Fruit fly (Drosophila melanogaster): Measurements from ENCODE around the gene CG42762.
A peak's percentile ranks its signal among the peaks of the same experiment; 100 is the strongest.

CG42762 gene

DNA sequence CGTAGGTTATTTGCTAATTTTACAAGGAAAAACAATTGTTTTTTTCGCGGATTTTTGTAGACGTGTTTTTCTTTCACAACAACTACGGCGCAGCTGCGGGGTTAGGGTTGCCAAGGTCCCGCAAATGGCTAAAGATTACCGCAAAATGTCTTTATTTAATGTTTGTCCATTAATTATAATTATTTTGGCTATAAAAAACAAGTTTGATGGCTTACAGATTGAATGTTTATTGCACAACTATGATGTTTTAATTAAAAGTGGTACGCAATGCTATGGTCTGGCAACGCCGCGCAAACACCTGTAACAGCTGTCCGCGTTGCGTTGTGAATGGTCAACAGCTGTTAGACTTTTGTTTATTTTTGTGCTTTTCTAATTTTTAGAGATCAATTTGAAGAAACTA, 12.8 kb upstream of the CG42762 start (continued):
- TF ChIP-seq stwl (tag; optimal IDR thresholded peaks at IDR 0.05), result peak; percentile 77
- TF ChIP-seq CG3407 (GFP tag; optimal IDR thresholded peaks at IDR 0.05), result no peak
- peak; percentile 50; the same call in 2 of the 3 replicates for TF ChIP-seq CG34224 (GFP tag; IDR thresholded peaks at IDR 0.05; ENCODE audit: partially characterized antibody)
- TF ChIP-seq tll (GFP tag; optimal IDR thresholded peaks at IDR 0.05), result no peak
- no peak for TF ChIP-seq h (optimal IDR thresholded peaks at IDR 0.05)
- TF ChIP-seq Sry-δ (GFP tag; optimal IDR thresholded peaks at IDR 0.05), result peak; percentile 42
- peak; percentile 65 for TF ChIP-seq lmd (GFP tag; IDR thresholded peaks at IDR 0.05)
- TF ChIP-seq gsb-n (tag; optimal IDR thresholded peaks at IDR 0.05), result no peak
- TF ChIP-seq crp (GFP tag; optimal IDR thresholded peaks at IDR 0.05), result peak; percentile 92 to 99
- no peak for TF ChIP-seq CkIIα-i1 (GFP tag; IDR thresholded peaks at IDR 0.05)
- peak; percentile 57 to 64 for TF ChIP-seq Hr51 (GFP tag; optimal IDR thresholded peaks at IDR 0.05)
- no peak for TF ChIP-seq CG4707 (GFP tag; optimal IDR thresholded peaks at IDR 0.05)
- peak; percentile 38; the same call in 1 of the 2 replicates for TF ChIP-seq wor (GFP tag; IDR thresholded peaks at IDR 0.05)
- TF ChIP-seq CG9437 (GFP tag; optimal IDR thresholded peaks at IDR 0.05), result peak; percentile 45
- peak; percentile 36 for TF ChIP-seq CG12104 (GFP tag; optimal IDR thresholded peaks at IDR 0.05)
- TF ChIP-seq exex (tag; optimal IDR thresholded peaks at IDR 0.05), result peak; percentile 35
- TF ChIP-seq CG3726 (GFP tag; IDR thresholded peaks at IDR 0.05), result no peak
- TF ChIP-seq Neu2 (GFP tag; optimal IDR thresholded peaks at IDR 0.05; ENCODE audit: borderline replicate concordance), result no peak
- peak; percentile 49 for TF ChIP-seq Chrac-16 (GFP tag; optimal IDR thresholded peaks at IDR 0.05)
- peak; percentile 67 for TF ChIP-seq Aef1 (GFP tag; IDR thresholded peaks at IDR 0.05)
- TF ChIP-seq H15 (GFP tag; IDR thresholded peaks at IDR 0.05), result peak; percentile 47; the same call in 2 of the 3 replicates
- TF ChIP-seq CG3281 (GFP tag; optimal IDR thresholded peaks at IDR 0.05), result peak; percentile 82
- peak; percentile 83 for TF ChIP-seq Taf1 (GFP tag; IDR thresholded peaks at IDR 0.05)
- TF ChIP-seq CG4854 (GFP tag; optimal IDR thresholded peaks at IDR 0.05), result peak; percentile 71
- peak; percentile 74 for TF ChIP-seq CG2678 (tag; optimal IDR thresholded peaks at IDR 0.05)
- TF ChIP-seq CG16815 (GFP tag; optimal IDR thresholded peaks at IDR 0.05), result peak; percentile 37
- no peak for TF ChIP-seq eve (GFP tag; optimal IDR thresholded peaks at IDR 0.05)
- peak; percentile 68 for TF ChIP-seq CG17385 (GFP tag; optimal IDR thresholded peaks at IDR 0.05)
- no peak for TF ChIP-seq ttk (GFP tag; IDR thresholded peaks at IDR 0.05)
- TF ChIP-seq Antp (GFP tag; optimal IDR thresholded peaks at IDR 0.05), result peak; percentile 59
- peak; percentile 62 for TF ChIP-seq shn (GFP tag; optimal IDR thresholded peaks at IDR 0.05)
- TF ChIP-seq phol (tag; optimal IDR thresholded peaks at IDR 0.05), result peak; percentile 76
- peak; percentile 26 for TF ChIP-seq dm (GFP tag; optimal IDR thresholded peaks at IDR 0.05)
- TF ChIP-seq Ada2b (GFP tag; IDR thresholded peaks at IDR 0.05), result peak; percentile 51; the same call in 1 of the 2 replicates
- peak in 1 of 2 experiments; percentile 28 for TF ChIP-seq Eip74EF (GFP tag; optimal IDR thresholded peaks at IDR 0.05)
- TF ChIP-seq sens (GFP tag), result peak; percentile 94
- peak; percentile 71 for TF ChIP-seq CHES-1-like (GFP tag; optimal IDR thresholded peaks at IDR 0.05)
- TF ChIP-seq ssp (GFP tag; IDR thresholded peaks at IDR 0.05), result no peak; the same call in 1 of the 2 replicates
- TF ChIP-seq lov (optimal IDR thresholded peaks at IDR 0.05), result no peak
- TF ChIP-seq lov (GFP tag; IDR thresholded peaks at IDR 0.05), result 0 out of 3 replicates have a peak, but pooled peaks have one; percentile 45
- TF ChIP-seq CG12391 (tag; optimal IDR thresholded peaks at IDR 0.05), result peak; percentile 75
- TF ChIP-seq cg (GFP tag; optimal IDR thresholded peaks at IDR 0.05), result no peak
- TF ChIP-seq seq (GFP tag; IDR thresholded peaks at IDR 0.05), result 0 out of 2 replicates have a peak, but pooled peaks have one; percentile 34
- TF ChIP-seq CG6689 (GFP tag; IDR thresholded peaks at IDR 0.05), result peak; percentile 69; the same call in 1 of the 2 replicates
- peak; percentile 70 for TF ChIP-seq Abd-B (GFP tag; optimal IDR thresholded peaks at IDR 0.05)
- peak; percentile 73 for TF ChIP-seq caup (GFP tag; optimal IDR thresholded peaks at IDR 0.05; ENCODE audit: severe bottlenecking)
- TF ChIP-seq CG1233 (GFP tag; optimal IDR thresholded peaks at IDR 0.05), result peak; percentile 53
- TF ChIP-seq Poxn (GFP tag; IDR thresholded peaks at IDR 0.05), result no peak
- TF ChIP-seq mam (GFP tag; optimal IDR thresholded peaks at IDR 0.05), result peak; percentile 81
- TF ChIP-seq CG3995 (GFP tag; optimal IDR thresholded peaks at IDR 0.05), result peak; percentile 40
